Worm (Caenorhabditis elegans): Measurements from ENCODE around the gene Y54H5A.2.
A peak's percentile ranks its signal among the peaks of the same experiment; 100 is the strongest.

The Y54H5A.2 gene

ce11 chrIII:5172470-5172869, 23.1 kb upstream of the Y54H5A.2 start, which contains the start of gene K10D2.5:
Gene K10D2.5 (plus strand): TSS chrIII:5172720.
- peak; percentile 75 for TF ChIP-seq flt-1 (GFP tag; IDR thresholded peaks at IDR 0.05)
- peak; percentile 16 for TF ChIP-seq aly-1 (tag; optimal IDR thresholded peaks at IDR 0.05)
- peak; percentile 82 for TF ChIP-seq ets-7 (tag; optimal IDR thresholded peaks at IDR 0.05)
- peak; percentile 60; the same call in 1 of the 2 replicates for TF ChIP-seq scrt-1 (GFP tag; IDR thresholded peaks at IDR 0.05)
- TF ChIP-seq sea-1 (GFP tag; conservative IDR thresholded peaks at IDR 0.05), result peak; percentile 81
- TF ChIP-seq pes-1 (GFP tag; IDR thresholded peaks at IDR 0.05), result peak; percentile 88
- peak; percentile 53 for TF ChIP-seq hmg-4 (GFP tag; optimal IDR thresholded peaks at IDR 0.05)
- peak; percentile 93 for TF ChIP-seq tbx-37 (GFP tag; conservative IDR thresholded peaks at IDR 0.05)
- TF ChIP-seq B0310.2 (tag; optimal IDR thresholded peaks at IDR 0.05), result peak; percentile 26
- no peak for TF ChIP-seq hmbx-1 (tag; optimal IDR thresholded peaks at IDR 0.05)
- TF ChIP-seq tbx-11 (GFP tag; IDR thresholded peaks at IDR 0.05), result peak; percentile 68; the same call in 1 of the 2 replicates
- TF ChIP-seq hnd-1 (tag; optimal IDR thresholded peaks at IDR 0.05), result peak; percentile 33
- peak; percentile 10 for TF ChIP-seq ceh-13 (GFP tag; optimal IDR thresholded peaks at IDR 0.05)
- peak; percentile 13 for TF ChIP-seq ceh-36 (tag; optimal IDR thresholded peaks at IDR 0.05)
- peak; percentile 50 for TF ChIP-seq F13C5.2 (tag; optimal IDR thresholded peaks at IDR 0.05)
- TF ChIP-seq ama-1 (optimal IDR thresholded peaks at IDR 0.05), result no peak
- TF ChIP-seq tra-4 (tag; optimal IDR thresholded peaks at IDR 0.05), result no peak

DNA sequence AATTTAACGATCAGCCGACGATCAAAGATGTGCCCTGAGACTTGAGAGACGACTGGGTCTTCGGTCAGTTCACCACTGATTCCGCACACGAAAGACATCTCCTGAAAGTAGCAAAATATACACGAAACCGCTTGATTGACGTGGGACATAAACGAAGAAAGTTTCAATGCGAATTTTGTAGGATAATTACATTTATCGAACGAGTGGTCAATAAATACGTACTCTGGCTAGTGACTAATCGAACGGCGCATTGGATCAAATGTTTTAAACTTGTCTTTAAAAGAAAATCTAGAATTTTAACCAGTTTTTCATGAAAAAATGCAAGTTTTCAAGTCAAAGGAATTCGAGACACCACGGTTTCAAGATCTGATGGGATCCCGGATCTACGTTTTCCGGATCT, 22.6 kb upstream of the Y54H5A.2 start, which contains the start of gene prp-19:
Gene prp-19 (minus strand): TSS at position 101 of the 400 bp plus-strand sequence.
- TF ChIP-seq pes-1 (GFP tag; IDR thresholded peaks at IDR 0.05) (no peak), hmg-4 (GFP tag; optimal IDR thresholded peaks at IDR 0.05) (no peak), B0310.2 (tag; optimal IDR thresholded peaks at IDR 0.05) (no peak), tra-4 (tag; optimal IDR thresholded peaks at IDR 0.05) (no peak), tbx-11 (GFP tag; IDR thresholded peaks at IDR 0.05) (no peak), ets-7 (tag; optimal IDR thresholded peaks at IDR 0.05) (no peak), scrt-1 (GFP tag; IDR thresholded peaks at IDR 0.05) (no peak), hnd-1 (tag; optimal IDR thresholded peaks at IDR 0.05) (no peak), tbx-37 (GFP tag; conservative IDR thresholded peaks at IDR 0.05) (no peak), hmbx-1 (tag; optimal IDR thresholded peaks at IDR 0.05) (no peak)

- no peak for TF ChIP-seq aly-1 (tag; optimal IDR thresholded peaks at IDR 0.05)
- TF ChIP-seq tbx-37 (GFP tag; conservative IDR thresholded peaks at IDR 0.05), result no peak
- TF ChIP-seq B0310.2 (tag; optimal IDR thresholded peaks at IDR 0.05), result no peak
- TF ChIP-seq hmg-4 (GFP tag; optimal IDR thresholded peaks at IDR 0.05), result no peak
- no peak for TF ChIP-seq hmbx-1 (tag; optimal IDR thresholded peaks at IDR 0.05)
- no peak for TF ChIP-seq tbx-11 (GFP tag; IDR thresholded peaks at IDR 0.05)
- no peak for TF ChIP-seq pes-1 (GFP tag; IDR thresholded peaks at IDR 0.05)
- TF ChIP-seq scrt-1 (GFP tag; IDR thresholded peaks at IDR 0.05), result no peak
- no peak for TF ChIP-seq sea-1 (GFP tag; conservative IDR thresholded peaks at IDR 0.05)
- no peak for TF ChIP-seq ama-1 (optimal IDR thresholded peaks at IDR 0.05)
- TF ChIP-seq ets-7 (tag; optimal IDR thresholded peaks at IDR 0.05), result no peak
- no peak for TF ChIP-seq F13C5.2 (tag; optimal IDR thresholded peaks at IDR 0.05)
- TF ChIP-seq tra-4 (tag; optimal IDR thresholded peaks at IDR 0.05), result no peak
- TF ChIP-seq hnd-1 (tag; optimal IDR thresholded peaks at IDR 0.05), result no peak
- no peak for TF ChIP-seq ceh-13 (GFP tag; optimal IDR thresholded peaks at IDR 0.05)
- TF ChIP-seq flt-1 (GFP tag; IDR thresholded peaks at IDR 0.05), result no peak
- TF ChIP-seq ceh-36 (tag; optimal IDR thresholded peaks at IDR 0.05), result no peak
These were observed 20.3 kb upstream of the Y54H5A.2 start, which contains the start of gene ulp-1 for ce11 chrIII:5169699-5170098. Gene ulp-1 (minus strand): TSS chrIII:5169799.

DNA sequence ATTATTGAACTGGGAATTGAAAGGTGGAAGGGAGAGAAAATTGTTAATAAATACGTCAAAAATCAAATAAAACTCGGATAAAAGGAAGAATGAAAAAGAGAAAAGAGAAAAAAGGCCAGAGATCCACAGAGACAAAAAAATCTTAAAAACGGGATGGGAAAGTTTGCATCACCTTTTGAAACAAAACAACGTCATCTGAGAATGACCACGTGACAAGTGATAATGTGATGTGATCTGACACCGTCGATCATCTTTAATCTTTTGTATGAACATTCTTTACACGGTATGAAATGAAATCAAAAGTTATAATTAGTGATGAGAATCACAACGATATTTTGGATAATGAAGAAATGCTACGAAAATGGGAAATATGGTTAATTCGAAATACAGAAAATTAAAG, 16.4 kb upstream of the Y54H5A.2 start:
- TF ChIP-seq hmbx-1 (tag; optimal IDR thresholded peaks at IDR 0.05) (no peak), flt-1 (GFP tag; IDR thresholded peaks at IDR 0.05) (no peak), ceh-36 (tag; optimal IDR thresholded peaks at IDR 0.05) (no peak), scrt-1 (GFP tag; IDR thresholded peaks at IDR 0.05) (no peak), tbx-37 (GFP tag; conservative IDR thresholded peaks at IDR 0.05) (no peak), tbx-11 (GFP tag; IDR thresholded peaks at IDR 0.05) (no peak), hmg-4 (GFP tag; optimal IDR thresholded peaks at IDR 0.05) (no peak), pes-1 (GFP tag; IDR thresholded peaks at IDR 0.05) (no peak), aly-1 (tag; optimal IDR thresholded peaks at IDR 0.05) (no peak), sea-1 (GFP tag; conservative IDR thresholded peaks at IDR 0.05) (no peak), ets-7 (tag; optimal IDR thresholded peaks at IDR 0.05) (no peak)

ce11 chrIII:5165211-5165610, 15.8 kb upstream of the Y54H5A.2 start, which contains the start of gene T10F2.2:
Gene T10F2.2 (minus strand): TSS chrIII:5165311.
- TF ChIP-seq ama-1 (optimal IDR thresholded peaks at IDR 0.05) (peak; percentile 35), B0310.2 (tag; optimal IDR thresholded peaks at IDR 0.05) (no peak)

- TF ChIP-seq ama-1 (optimal IDR thresholded peaks at IDR 0.05) (no peak), tbx-11 (GFP tag; IDR thresholded peaks at IDR 0.05) (no peak), aly-1 (tag; optimal IDR thresholded peaks at IDR 0.05) (no peak)
These were observed 13.6 kb upstream of the Y54H5A.2 start, which contains the start of gene gars-1 for ce11 chrIII:5162820-5163631. Gene gars-1 (minus strand): TSS chrIII:5163627.

ce11 chrIII:5160803-5161202, 11.4 kb upstream of the Y54H5A.2 start:
- no peak for TF ChIP-seq ceh-13 (GFP tag; optimal IDR thresholded peaks at IDR 0.05)
- TF ChIP-seq F13C5.2 (tag; optimal IDR thresholded peaks at IDR 0.05), result no peak
- TF ChIP-seq tbx-37 (GFP tag; conservative IDR thresholded peaks at IDR 0.05), result no peak
- no peak for TF ChIP-seq flt-1 (GFP tag; IDR thresholded peaks at IDR 0.05)
- TF ChIP-seq hmbx-1 (tag; optimal IDR thresholded peaks at IDR 0.05), result no peak
- TF ChIP-seq hnd-1 (tag; optimal IDR thresholded peaks at IDR 0.05), result no peak
- no peak for TF ChIP-seq hmg-4 (GFP tag; optimal IDR thresholded peaks at IDR 0.05)
- TF ChIP-seq tra-4 (tag; optimal IDR thresholded peaks at IDR 0.05), result no peak

All from whole organism, early embryonic.